Fruit fly (Drosophila melanogaster) whole organism, embryonic: ENCODE data around the gene pbl.

Source experiments
- Atf-2 ChIP-seq: fragments of 200-800 bp; sonication (Bioruptor generic); optimal IDR thresholded peaks from 2 replicates; lab custom pipeline; 2016; ENCODE audit warnings: missing biosample characterization, missing genetic modification characterization
- Awh ChIP-seq: fragments of 200-800 bp; sonication (Bioruptor generic); IDR thresholded peaks from 2 replicates; pipeline ENCODE4, ENCODE4 v1.3.6; 2022; ENCODE audit warnings: missing biosample characterization, missing genetic modification characterization
- Bdp1 ChIP-seq: fragments of 200-800 bp; sonication (Bioruptor generic); optimal IDR thresholded peaks from 3 replicates; lab custom pipeline; 2016; ENCODE audit warnings: missing biosample characterization, missing genetic modification characterization
- CG1024 ChIP-seq: fragments of 200-800 bp; sonication (Bioruptor generic); IDR thresholded peaks from 2 replicates; pipeline ENCODE4 v1.3.6; 2022; ENCODE audit warnings: missing biosample characterization, missing genetic modification characterization
- CG10543 ChIP-seq: fragments of 200-800 bp; sonication (Bioruptor generic); optimal IDR thresholded peaks from 3 replicates; lab custom pipeline; 2017; ENCODE audit warnings: missing biosample characterization, mild to moderate bottlenecking, missing genetic modification characterization, moderate library complexity
- CG11504 ChIP-seq: fragments of 200-800 bp; sonication (Bioruptor generic); optimal IDR thresholded peaks from 3 replicates; lab custom pipeline; 2019; ENCODE audit warnings: missing biosample characterization, mild to moderate bottlenecking, missing genetic modification characterization, moderate library complexity
- CG11560 ChIP-seq: fragments of 200-800 bp; sonication (Bioruptor generic); IDR thresholded peaks from 3 replicates; pipeline ENCODE4 v1.3.6; 2022; ENCODE audit warnings: missing biosample characterization, missing genetic modification characterization
- CG12104 ChIP-seq: fragments of 200-800 bp; sonication (Bioruptor generic); optimal IDR thresholded peaks from 3 replicates; lab custom pipeline; 2016; ENCODE audit warnings: missing biosample characterization, missing genetic modification characterization
- CG12219 ChIP-seq: fragments of 200-800 bp; sonication (Bioruptor generic); optimal IDR thresholded peaks from 3 replicates; lab custom pipeline; 2018; ENCODE audit warnings: missing biosample characterization, mild to moderate bottlenecking, missing genetic modification characterization
- CG13287 ChIP-seq: fragments of 200-800 bp; sonication (Bioruptor generic); IDR thresholded peaks from 2 replicates; pipeline ENCODE4 v1.3.6; 2022; ENCODE audit warnings: missing biosample characterization, missing genetic modification characterization; ENCODE audit not compliant: partially characterized antibody
- CG14014 ChIP-seq: fragments of 200-800 bp; sonication (Bioruptor generic); IDR thresholded peaks from 2 replicates; pipeline ENCODE4 v1.3.6; 2022; ENCODE audit warnings: missing biosample characterization, missing genetic modification characterization
- CG15514 ChIP-seq: fragments of 200-800 bp; sonication (Bioruptor generic); optimal IDR thresholded peaks from 3 replicates; lab custom pipeline; 2017; ENCODE audit warnings: missing biosample characterization, missing genetic modification characterization, mild to moderate bottlenecking, moderate library complexity, missing genetic modification reagents
- CG17359 ChIP-seq: fragments of 200-800 bp; sonication (Bioruptor generic); optimal IDR thresholded peaks from 3 replicates; lab custom pipeline; 2018; ENCODE audit warnings: missing biosample characterization, mild to moderate bottlenecking, missing genetic modification characterization, moderate library complexity
- CG2199 ChIP-seq: fragments of 200-800 bp; sonication (Bioruptor generic); IDR thresholded peaks from 3 replicates; pipeline ENCODE4 v1.3.6; 2022; ENCODE audit warnings: missing biosample characterization, missing genetic modification characterization
- CG3065 ChIP-seq: fragments of 200-800 bp; sonication (Bioruptor generic); optimal IDR thresholded peaks from 2 replicates; lab custom pipeline; 2016; ENCODE audit warnings: missing biosample characterization, missing genetic modification characterization
- CG32772 ChIP-seq: fragments of 200-800 bp; sonication (Bioruptor generic); IDR thresholded peaks from 2 replicates; pipeline ENCODE4 v1.3.6; 2022; ENCODE audit warnings: missing biosample characterization, missing genetic modification characterization
- CG3281 ChIP-seq: fragments of 200-800 bp; sonication (Bioruptor generic); optimal IDR thresholded peaks from 3 replicates; lab custom pipeline; 2017; ENCODE audit warnings: missing biosample characterization, mild to moderate bottlenecking, missing genetic modification characterization
- CG4404 ChIP-seq: fragments of 200-800 bp; sonication (Bioruptor generic); IDR thresholded peaks from 2 replicates; pipeline ENCODE4 v1.3.6; 2022; ENCODE audit warnings: missing biosample characterization, missing genetic modification characterization
- CG4617 ChIP-seq: fragments of 200-800 bp; sonication (Bioruptor generic); optimal IDR thresholded peaks from 3 replicates; lab custom pipeline; 2016; ENCODE audit warnings: missing biosample characterization, missing genetic modification characterization, borderline replicate concordance
- CG5953 ChIP-seq: fragments of 200-800 bp; sonication (Bioruptor generic); IDR thresholded peaks from 2 replicates; pipeline ENCODE4 v1.3.6; 2022; ENCODE audit warnings: missing biosample characterization, missing genetic modification characterization
- CG6689 ChIP-seq: fragments of 200-800 bp; sonication (Bioruptor generic); IDR thresholded peaks from 2 replicates; pipeline ENCODE4 v1.3.6; 2022; ENCODE audit warnings: missing biosample characterization, missing genetic modification characterization
- CG7271 ChIP-seq: fragments of 200-800 bp; sonication (Bioruptor generic); optimal IDR thresholded peaks from 2 replicates; lab custom pipeline; 2018; ENCODE audit warnings: missing biosample characterization, mild to moderate bottlenecking, missing genetic modification characterization, moderate library complexity
- CG7928 ChIP-seq: fragments of 200-800 bp; sonication (Bioruptor generic); optimal IDR thresholded peaks from 2 replicates; lab custom pipeline; 2017; ENCODE audit warnings: missing biosample characterization, mild to moderate bottlenecking, missing genetic modification characterization
- CG8944 ChIP-seq: fragments of 200-800 bp; sonication (Bioruptor generic); optimal IDR thresholded peaks from 3 replicates; lab custom pipeline; 2016; ENCODE audit warnings: missing biosample characterization, missing genetic modification characterization
- Dbx ChIP-seq: fragments of 200-800 bp; sonication (Bioruptor generic); IDR thresholded peaks from 3 replicates; pipeline ENCODE4 v1.3.6; 2022; ENCODE audit warnings: missing biosample characterization, missing genetic modification characterization
- Dfd ChIP-seq, 2 experiments: fragments of >200 bp; optimal IDR thresholded peaks; 2 replicates each; lab custom pipeline; 2017; ENCODE audit warnings: missing biosample characterization in 2 of 2, missing genetic modification characterization in 2 of 2
- Doc2 ChIP-seq: fragments of 200-800 bp; sonication (Bioruptor generic); IDR thresholded peaks from 2 replicates; pipeline ENCODE4 v1.3.6; 2022; ENCODE audit warnings: missing biosample characterization, missing genetic modification characterization
- Ets97D ChIP-seq: fragments of 200-800 bp; sonication (Bioruptor generic); optimal IDR thresholded peaks from 3 replicates; lab custom pipeline; 2016; ENCODE audit warnings: missing biosample characterization, missing genetic modification characterization
- HHEX ChIP-seq: fragments of 200-800 bp; sonication (Bioruptor generic); optimal IDR thresholded peaks from 3 replicates; lab custom pipeline; 2017; ENCODE audit warnings: missing biosample characterization, mild to moderate bottlenecking, missing genetic modification characterization, missing genetic modification reagents
- Rx ChIP-seq: fragments of 200-800 bp; sonication (Bioruptor generic); IDR thresholded peaks from 2 replicates; pipeline ENCODE4 v1.3.6; 2022; ENCODE audit warnings: missing biosample characterization, missing genetic modification characterization
- Six4 ChIP-seq: fragments of 200-800 bp; sonication (Bioruptor generic); optimal IDR thresholded peaks from 2 replicates; lab custom pipeline; 2016; ENCODE audit warnings: missing biosample characterization, missing genetic modification characterization
- Sox100B ChIP-seq: fragments of 200-800 bp; sonication (Bioruptor generic); optimal IDR thresholded peaks from 3 replicates; lab custom pipeline; 2018; ENCODE audit warnings: missing biosample characterization, mild to moderate bottlenecking, missing genetic modification characterization
- Taf1 ChIP-seq: fragments of 200-800 bp; sonication (Bioruptor generic); IDR thresholded peaks from 2 replicates; pipeline ENCODE4 v1.3.6; 2022; ENCODE audit warnings: missing biosample characterization, missing genetic modification characterization
- ato ChIP-seq: fragments of 200-800 bp; sonication (Bioruptor generic); IDR thresholded peaks from 2 replicates; pipeline ENCODE4 v1.3.6; 2022; ENCODE audit warnings: missing biosample characterization, missing genetic modification characterization; ENCODE audit not compliant: partially characterized antibody
- az2 ChIP-seq: fragments of 200-800 bp; sonication (Bioruptor generic); optimal IDR thresholded peaks from 3 replicates; lab custom pipeline; 2016; ENCODE audit warnings: missing biosample characterization, missing genetic modification characterization
- bcd ChIP-seq: fragments of 200-800 bp; sonication (Bioruptor generic); optimal IDR thresholded peaks from 2 replicates; lab custom pipeline; 2017; ENCODE audit warnings: missing biosample characterization, mild to moderate bottlenecking, missing genetic modification characterization
- cg ChIP-seq: fragments of 200-800 bp; sonication (Bioruptor generic); optimal IDR thresholded peaks from 3 replicates; lab custom pipeline; 2019; ENCODE audit warnings: missing biosample characterization, mild to moderate bottlenecking, missing genetic modification characterization, moderate library complexity
- croc ChIP-seq: fragments of 200-800 bp; sonication (Bioruptor generic); conservative IDR thresholded peaks from 3 replicates; pipeline ENCODE4 v1.3.6; 2022; ENCODE audit warnings: missing biosample characterization, missing genetic modification characterization
- dati ChIP-seq: fragments of 200-800 bp; sonication (Bioruptor generic); IDR thresholded peaks from 2 replicates; pipeline ENCODE4 v1.3.6; 2022; ENCODE audit warnings: missing biosample characterization, missing genetic modification characterization
- dmrt11E ChIP-seq: fragments of 200-800 bp; sonication (Bioruptor generic); optimal IDR thresholded peaks from 3 replicates; lab custom pipeline; 2018; ENCODE audit warnings: missing biosample characterization, mild to moderate bottlenecking, missing genetic modification characterization, moderate library complexity
- gfzf ChIP-seq: fragments of 200-800 bp; sonication (Bioruptor generic); optimal IDR thresholded peaks from 2 replicates; lab custom pipeline; 2016; ENCODE audit warnings: missing biosample characterization, mild to moderate bottlenecking, missing genetic modification characterization, moderate library complexity
- gro ChIP-seq: fragments of 200-800 bp; sonication (Bioruptor generic); optimal IDR thresholded peaks from 2 replicates; lab custom pipeline; 2016; ENCODE audit warnings: missing biosample characterization, missing genetic modification characterization
- jumu ChIP-seq: fragments of 200-800 bp; sonication (Bioruptor generic); optimal IDR thresholded peaks from 3 replicates; lab custom pipeline; 2016; ENCODE audit warnings: missing biosample characterization, missing genetic modification characterization
- klu ChIP-seq: fragments of 200-800 bp; sonication (Bioruptor generic); IDR thresholded peaks from 2 replicates; pipeline ENCODE4 v1.3.6; 2022; ENCODE audit warnings: missing biosample characterization, missing genetic modification characterization
- lmd ChIP-seq: fragments of 200-800 bp; sonication (Bioruptor generic); IDR thresholded peaks from 2 replicates; pipeline ENCODE4 v1.3.6; 2022; ENCODE audit warnings: missing biosample characterization, missing genetic modification characterization
- maf-S ChIP-seq: fragments of 200-800 bp; sonication (Bioruptor generic); optimal IDR thresholded peaks from 2 replicates; lab custom pipeline; 2016; ENCODE audit warnings: missing biosample characterization, missing genetic modification characterization
- sima ChIP-seq: fragments of 200-800 bp; sonication (Bioruptor generic); optimal IDR thresholded peaks from 2 replicates; lab custom pipeline; 2016; ENCODE audit warnings: missing biosample characterization, missing genetic modification characterization
- slp2 ChIP-seq: fragments of 200-800 bp; sonication (Bioruptor generic); optimal IDR thresholded peaks from 2 replicates; lab custom pipeline; 2016; ENCODE audit warnings: missing biosample characterization, missing genetic modification characterization
- ttk ChIP-seq: fragments of 200-800 bp; sonication (Bioruptor generic); IDR thresholded peaks from 2 replicates; pipeline ENCODE4 v2.1.2; 2022; ENCODE audit warnings: missing biosample characterization, missing genetic modification characterization
- tx ChIP-seq: fragments of 200-800 bp; sonication (Bioruptor generic); optimal IDR thresholded peaks from 2 replicates; lab custom pipeline; 2016; ENCODE audit warnings: missing biosample characterization, missing genetic modification characterization

Gene pbl

dm6 chr3L:7850771-7851358 lies 60.9 kb downstream of the pbl start (continued):
- TF ChIP-seq Six4 (GFP tag; lab: Kevin White, UChicago) (peak; percentile 74), CG4404 (GFP tag; lab: Robert Waterston, UW) (peak; percentile 36), CG5953 (GFP tag; lab: Robert Waterston, UW) (0 out of 2 replicates have a peak, but pooled peaks have one; percentile 60), dati (peak; percentile 47; the same call in 1 of the 2 replicates), CG14014 (GFP tag; lab: Robert Waterston, UW) (peak; percentile 84), slp2 (peak; percentile 87), Dbx (GFP tag; lab: Robert Waterston, UW) (peak; percentile 92), CG32772 (GFP tag; lab: Robert Waterston, UW) (peak; percentile 84), CG3065 (GFP tag; lab: Kevin White, UChicago) (peak; percentile 33), CG4617 (peak; percentile 6), Ets97D (GFP tag; lab: Kevin White, UChicago) (peak; percentile 58), CG12219 (GFP tag; lab: Kevin White, UChicago) (peak; percentile 78), CG10543 (GFP tag; lab: Kevin White, UChicago) (peak; percentile 84), CG17359 (peak; percentile 95), HHEX (GFP tag; lab: Kevin White, UChicago) (peak; percentile 90), CG8944 (peak; percentile 84), CG12104 (GFP tag; lab: Kevin White, UChicago) (peak; percentile 83), lmd (GFP tag; lab: Robert Waterston, UW) (peak; percentile 88), CG15514 (peak; percentile 85), jumu (GFP tag; lab: Kevin White, UChicago) (peak; percentile 86), cg (GFP tag; lab: Kevin White, UChicago) (no peak), Bdp1 (GFP tag; lab: Kevin White, UChicago) (peak; percentile 74), az2 (GFP tag; lab: Kevin White, UChicago) (peak; percentile 80), dmrt11E (tag; lab: Kevin White, UChicago) (peak; percentile 63), croc (peak; percentile 53; the same call in 2 of the 3 replicates), CG13287 (GFP tag; lab: Robert Waterston, UW) (no peak), bcd (peak; percentile 89), CG3281 (peak; percentile 91), Rx (GFP tag; lab: Robert Waterston, UW) (peak; percentile 43), CG11504 (tag; lab: Kevin White, UChicago) (peak; percentile 91), sima (peak; percentile 81), CG1024 (GFP tag; lab: Robert Waterston, UW) (0 out of 2 replicates have a peak, but pooled peaks have one; percentile 19), CG7928 (GFP tag; lab: Kevin White, UChicago) (peak; percentile 64), ato (GFP tag; lab: Robert Waterston, UW) (no peak), CG7271 (tag; lab: Kevin White, UChicago) (no peak), Doc2 (0 out of 2 replicates have a peak, but pooled peaks have one; percentile 35), CG11560 (no peak), Awh (GFP tag; lab: Robert Waterston, UW) (peak; percentile 87), Sox100B (GFP tag; lab: Kevin White, UChicago) (peak; percentile 87), maf-S (GFP tag; lab: Kevin White, UChicago) (peak; percentile 70), Dfd (GFP tag; optimal IDR thresholded peaks at IDR 0.05; lab: Kevin White, UChicago) (no peak), CG6689 (GFP tag; lab: Robert Waterston, UW) (peak; percentile 83), Atf-2 (GFP tag; lab: Kevin White, UChicago) (peak; percentile 86), Taf1 (GFP tag; lab: Robert Waterston, UW) (peak; percentile 77), gro (GFP tag; lab: Kevin White, UChicago) (peak; percentile 90), ttk (GFP tag; lab: Robert Waterston, UW) (peak; percentile 79), gfzf (peak; percentile 7), klu (GFP tag; lab: Robert Waterston, UW) (peak; percentile 65), CG2199 (GFP tag; lab: Robert Waterston, UW) (peak; percentile 37; the same call in 1 of the 3 replicates), tx (peak; percentile 85)
